Worm (Caenorhabditis elegans): ENCODE results near the gene Y46C8AM.1.

Y46C8AM.1 gene

DNA sequence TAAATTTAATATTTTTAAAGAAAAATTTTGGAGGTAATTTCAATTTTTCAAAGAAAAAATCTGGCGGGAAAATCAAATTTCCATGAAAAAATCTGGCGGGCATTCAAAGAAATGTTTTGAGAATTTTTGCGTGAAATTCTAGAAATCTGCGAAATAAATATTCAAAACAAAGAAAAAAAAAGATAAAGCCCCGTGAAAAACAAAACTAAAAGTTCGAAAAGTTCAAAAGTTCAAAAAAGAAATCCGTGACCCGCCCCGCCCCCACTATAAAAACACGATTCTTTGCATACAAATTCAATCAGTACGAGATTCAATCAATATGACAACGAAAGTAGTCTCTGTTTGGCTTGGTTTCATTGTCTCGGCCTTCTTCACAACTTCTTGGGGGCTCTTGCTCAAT, 10.4 kb downstream of the Y46C8AM.1 start, which contains the start of gene clec-79:
clec-79 (plus strand) TSS at position 301 of the 400 bp plus-strand sequence.
- TF ChIP-seq lir-1 (GFP tag; conservative IDR thresholded peaks at IDR 0.05) (no peak), T26A5.8 (tag; optimal IDR thresholded peaks at IDR 0.05) (no peak), pha-4 (tag; optimal IDR thresholded peaks at IDR 0.05) (no peak), ekl-4 (GFP tag; IDR thresholded peaks at IDR 0.05) (no peak)

DNA sequence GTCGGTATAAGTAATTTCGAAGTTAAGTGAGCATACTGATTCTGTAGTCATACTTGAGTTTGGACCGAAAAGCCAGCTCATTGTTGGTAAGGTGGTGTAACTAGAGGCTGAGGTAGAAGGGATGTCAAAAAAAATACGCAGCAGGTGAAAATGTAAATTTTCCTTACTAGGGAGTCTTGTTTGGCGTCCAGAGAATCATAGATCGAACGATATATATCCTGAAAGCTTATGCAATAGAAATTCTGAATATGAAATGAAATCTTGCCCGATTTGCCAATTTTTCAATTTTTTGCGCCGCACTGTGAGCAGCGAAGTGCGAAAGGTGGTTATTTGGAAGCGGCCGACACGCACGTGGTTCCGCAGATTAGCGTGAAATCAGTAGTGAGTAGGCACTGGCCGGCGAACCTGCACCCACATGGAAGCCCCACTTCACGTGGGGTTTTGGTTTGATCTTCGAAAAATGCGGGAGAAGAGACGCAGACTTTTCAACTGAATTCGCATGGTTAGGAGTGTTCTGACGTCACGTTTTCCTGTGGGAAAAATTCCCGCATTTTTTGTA, 15.4 kb downstream of the Y46C8AM.1 start, which contains the start of gene srh-220:
srh-220 (minus strand) TSS at position 51 of the 559 bp plus-strand sequence.
- no peak for TF ChIP-seq bed-1 (GFP tag; IDR thresholded peaks at IDR 0.05)
- 0 out of 2 replicates have a peak, but pooled peaks have one; percentile 67 for TF ChIP-seq F37B4.10 (GFP tag; IDR thresholded peaks at IDR 0.05)
- no peak for TF ChIP-seq nhr-120 (GFP tag; IDR thresholded peaks at IDR 0.05)
- no peak for TF ChIP-seq chd-7 (tag; optimal IDR thresholded peaks at IDR 0.05)
- no peak for TF ChIP-seq F22D6.2 (tag; optimal IDR thresholded peaks at IDR 0.05)

DNA sequence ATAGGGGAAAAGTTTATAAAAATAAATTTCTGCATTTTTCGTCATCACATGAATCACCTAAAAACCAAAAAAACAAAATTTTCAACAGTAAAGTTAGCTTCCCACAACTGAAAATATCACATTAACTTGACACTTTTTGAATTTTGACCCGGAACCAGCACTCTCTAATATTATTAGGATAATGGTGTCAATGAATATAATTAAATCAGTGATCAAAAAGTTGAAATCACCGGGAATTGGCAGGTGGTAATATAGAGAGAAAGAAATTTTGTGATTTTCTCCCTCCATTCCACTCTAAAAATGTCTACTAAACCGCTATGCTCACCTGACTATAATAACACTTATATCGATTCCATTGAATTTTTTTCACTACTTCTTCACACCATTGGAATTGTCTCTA, 16.8 kb downstream of the Y46C8AM.1 start, which contains the start of gene srh-222:
srh-222 (plus strand) TSS at position 301 of the 400 bp plus-strand sequence.
- no peak for TF ChIP-seq egrh-3 (GFP tag; IDR thresholded peaks at IDR 0.05)
- TF ChIP-seq nhr-179 (tag; optimal IDR thresholded peaks at IDR 0.05), result no peak
- no peak for TF ChIP-seq nhr-27 (tag; optimal IDR thresholded peaks at IDR 0.05)
- TF ChIP-seq atf-7 (tag; optimal IDR thresholded peaks at IDR 0.05), result no peak
- TF ChIP-seq let-607 (tag; optimal IDR thresholded peaks at IDR 0.05), result no peak
- no peak for TF ChIP-seq madf-8 (GFP tag; conservative IDR thresholded peaks at IDR 0.05)
- TF ChIP-seq ztf-18 (tag; optimal IDR thresholded peaks at IDR 0.05), result no peak
- no peak for TF ChIP-seq ceh-100 (GFP tag; IDR thresholded peaks at IDR 0.05)
- no peak for TF ChIP-seq ztf-6 (GFP tag; IDR thresholded peaks at IDR 0.05)
- TF ChIP-seq K12H6.12 (tag; optimal IDR thresholded peaks at IDR 0.05), result no peak
- no peak for TF ChIP-seq ztf-25 (GFP tag; IDR thresholded peaks at IDR 0.05)
- TF ChIP-seq ceh-79 (tag; optimal IDR thresholded peaks at IDR 0.05), result no peak
- no peak for TF ChIP-seq Y79H2A.3 (GFP tag; conservative IDR thresholded peaks at IDR 0.05)

DNA sequence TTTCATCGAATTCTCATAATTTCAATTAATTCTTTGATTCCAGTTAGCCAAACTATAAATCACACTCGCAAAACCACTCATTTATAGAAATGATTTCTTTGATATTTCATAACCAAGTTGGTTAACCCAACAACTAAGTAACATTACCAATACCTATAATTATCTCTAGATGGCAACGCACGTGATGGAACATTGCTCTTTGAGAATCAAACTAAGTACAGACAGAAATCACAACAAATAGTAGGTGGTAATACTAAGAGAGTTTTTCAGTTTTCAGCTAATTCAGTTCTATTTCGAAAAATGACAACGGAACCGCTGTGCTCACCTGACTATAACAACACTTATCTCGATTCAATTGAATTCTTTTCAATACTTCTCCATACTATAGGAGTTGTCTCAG, 18.9 kb downstream of the Y46C8AM.1 start, which contains the start of gene srh-223:
srh-223 (plus strand) TSS at position 301 of the 400 bp plus-strand sequence.
- TF ChIP-seq nhr-80 (tag; optimal IDR thresholded peaks at IDR 0.05) (no peak), nfyb-1 (GFP tag; IDR thresholded peaks at IDR 0.05) (no peak), B0035.1 (tag; optimal IDR thresholded peaks at IDR 0.05) (no peak)

DNA sequence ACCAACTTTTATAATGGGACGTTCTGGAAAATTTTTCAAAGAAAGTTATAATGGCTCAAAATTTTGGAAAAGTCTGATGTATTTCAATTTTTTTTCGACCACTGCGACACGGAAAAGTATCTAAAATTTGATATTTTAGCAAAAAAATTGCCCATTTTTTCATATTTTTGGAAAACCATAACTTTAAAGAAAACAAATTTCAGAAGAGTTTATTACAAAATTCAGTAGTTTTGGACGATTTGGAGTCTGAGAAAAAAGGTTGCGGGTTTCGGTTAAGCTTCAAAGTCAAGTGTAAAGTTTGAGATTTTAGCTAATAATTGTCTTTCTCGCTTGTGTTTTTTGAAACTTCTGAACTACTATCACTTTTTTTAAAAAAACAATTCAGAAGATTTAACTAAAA, 25.4 kb downstream of the Y46C8AM.1 start:
- TF ChIP-seq dox-1 (GFP tag; IDR thresholded peaks at IDR 0.05) (no peak), nhr-80 (tag; optimal IDR thresholded peaks at IDR 0.05) (no peak), F57A8.1 (GFP tag; optimal IDR thresholded peaks at IDR 0.05) (no peak), lin-26 (GFP tag; IDR thresholded peaks at IDR 0.05) (no peak), aptf-3 (GFP tag; IDR thresholded peaks at IDR 0.05) (no peak), efl-1 (GFP tag; optimal IDR thresholded peaks at IDR 0.05) (no peak), lag-1 (GFP tag; IDR thresholded peaks at IDR 0.05) (no peak), sptf-2 (GFP tag; optimal IDR thresholded peaks at IDR 0.05) (no peak), ceh-58 (GFP tag; IDR thresholded peaks at IDR 0.05) (no peak), madf-10 (tag; optimal IDR thresholded peaks at IDR 0.05) (no peak), mel-28 (tag; optimal IDR thresholded peaks at IDR 0.05; ENCODE audit: borderline replicate concordance) (no peak), sdz-38 (tag; optimal IDR thresholded peaks at IDR 0.05) (no peak), nfya-2 (GFP tag; IDR thresholded peaks at IDR 0.05) (no peak), snpc-1.1 (tag; optimal IDR thresholded peaks at IDR 0.05; ENCODE audit: insufficient read depth) (no peak), egl-44 (GFP tag; IDR thresholded peaks at IDR 0.05) (no peak), Y95B8A.8 (GFP tag; IDR thresholded peaks at IDR 0.05) (no peak), lin-54 (GFP tag; optimal IDR thresholded peaks at IDR 0.05) (no peak)

Data from whole organism, young adult.